Worm (Caenorhabditis elegans) whole organism, mixed stage, embryonic: ENCODE results near the gene daf-4.

Experiments used
- blmp-1 ChIP-seq: fragments of 150-350 bp; optimal IDR thresholded peaks from 2 replicates; lab custom pipeline; 2014; ENCODE audit warnings: missing biosample characterization, missing genetic modification characterization
- ham-2 ChIP-seq: fragments of 200-800 bp; sonication (Bioruptor generic); optimal IDR thresholded peaks from 2 replicates; lab custom pipeline; 2018; ENCODE audit warnings: mild to moderate bottlenecking, missing genetic modification characterization, missing compliant biosample characterization
- lin-13 ChIP-seq: fragments of 150-350 bp; optimal IDR thresholded peaks from 2 replicates; lab custom pipeline; 2014; ENCODE audit warnings: missing biosample characterization, missing genetic modification characterization
- mls-2 ChIP-seq: sonication (generic microtip); optimal IDR thresholded peaks from 2 replicates; lab custom pipeline; 2016; ENCODE audit warnings: mild to moderate bottlenecking, missing genetic modification characterization, moderate library complexity, missing compliant biosample characterization
- pha-4 ChIP-seq: fragments of 150-350 bp; optimal IDR thresholded peaks from 2 replicates; lab custom pipeline; 2018; ENCODE audit warnings: missing biosample characterization, missing genetic modification reagents, missing genetic modification characterization
- unc-39 ChIP-seq: fragments of 150-350 bp; optimal IDR thresholded peaks from 2 replicates; lab custom pipeline; 2014; ENCODE audit warnings: missing biosample characterization, missing genetic modification characterization

- TF ChIP-seq pha-4 (tag; lab: Kevin White, UChicago) (no peak), lin-13 (no peak), ham-2 (no peak), blmp-1 (tag; lab: Kevin White, UChicago) (no peak), unc-39 (no peak), mls-2 (tag; lab: Kevin White, UChicago) (no peak)
Observed at ce11 chrIII:5674196-5674595, 49.3 kb downstream of the daf-4 start.
